Worm (Caenorhabditis elegans) whole organism, L1 larva: ENCODE measurements around the gene nhr-21.

Source experiments
- C34B4.2 ChIP-seq: sonication (generic microtip); optimal IDR thresholded peaks from 2 replicates; lab custom pipeline; 2017; ENCODE audit warnings: mild to moderate bottlenecking, missing genetic modification characterization, missing compliant biosample characterization
- F16B12.6 ChIP-seq: fragments of 150-350 bp; optimal IDR thresholded peaks from 2 replicates; lab custom pipeline; 2014; ENCODE audit warnings: missing biosample characterization, missing genetic modification characterization
- Y116A8C.19 ChIP-seq: sonication (generic microtip); optimal IDR thresholded peaks from 2 replicates; lab custom pipeline; 2016; ENCODE audit warnings: missing compliant biosample characterization, missing genetic modification characterization, borderline replicate concordance
- alr-1 ChIP-seq: fragments of 200-800 bp; sonication (Bioruptor generic); optimal IDR thresholded peaks from 2 replicates; lab custom pipeline; 2018; ENCODE audit warnings: borderline replicate concordance, mild to moderate bottlenecking, missing genetic modification characterization, missing compliant biosample characterization
- ama-1 ChIP-seq: fragments of 150-350 bp; optimal IDR thresholded peaks from 2 replicates; lab custom pipeline; 2014
- blmp-1 ChIP-seq: fragments of 150-350 bp; optimal IDR thresholded peaks from 2 replicates; lab custom pipeline; 2014; ENCODE audit warnings: missing biosample characterization, missing genetic modification characterization
- ceh-63 ChIP-seq: fragments of 200-800 bp; sonication (Bioruptor generic); optimal IDR thresholded peaks from 2 replicates; lab custom pipeline; 2018; ENCODE audit warnings: mild to moderate bottlenecking, missing genetic modification characterization, missing compliant biosample characterization
- ceh-82 ChIP-seq, 3 experiments: fragments of 150-350 bp in 1 of 3; sonication (generic microtip) in 2 of 3; optimal IDR thresholded peaks; 2 replicates each; lab custom pipeline; 2014 to 2017; ENCODE audit warnings: missing biosample characterization in 3 of 3, missing genetic modification characterization in 3 of 3
- ceh-90 ChIP-seq: sonication (generic microtip); optimal IDR thresholded peaks from 2 replicates; lab custom pipeline; 2016; ENCODE audit warnings: missing genetic modification characterization, missing compliant biosample characterization
- dpl-1 ChIP-seq, 3 experiments: fragments of 150-350 bp in 2 of 3; sonication (generic microtip) in 1 of 3; optimal IDR thresholded peaks; 2 replicates each; lab custom pipeline; 2014 to 2017; ENCODE audit warnings: missing biosample characterization in 3 of 3, missing genetic modification characterization in 3 of 3, missing genetic modification reagents in 3 of 3
- dsc-1 ChIP-seq: sonication (generic microtip); optimal IDR thresholded peaks from 2 replicates; lab custom pipeline; 2016; ENCODE audit warnings: mild to moderate bottlenecking, missing genetic modification characterization, missing compliant biosample characterization
- efl-1 ChIP-seq, 4 experiments: fragments of 150-350 bp; optimal IDR thresholded peaks in 3 of 4; peaks in 1 of 4; 1 replicate in 1 of 4; 2 replicates in 3 of 4; lab custom pipeline; 2014; ENCODE audit warnings: missing biosample characterization in 2 of 4, missing genetic modification characterization in 2 of 4, missing genetic modification reagents in 2 of 4
- efl-3 ChIP-seq: fragments of 200-800 bp; sonication (Bioruptor generic); optimal IDR thresholded peaks from 2 replicates; lab custom pipeline; 2018; ENCODE audit warnings: mild to moderate bottlenecking, missing genetic modification characterization, missing compliant biosample characterization
- egl-13 ChIP-seq: sonication (generic microtip); optimal IDR thresholded peaks from 2 replicates; lab custom pipeline; 2016; ENCODE audit warnings: missing genotype, missing genetic modification reagents, missing genetic modification characterization, missing compliant biosample characterization
- elt-2 ChIP-seq: sonication (generic microtip); optimal IDR thresholded peaks from 2 replicates; lab custom pipeline; 2016; ENCODE audit warnings: missing genetic modification characterization, mild to moderate bottlenecking, inconsistent platforms, missing compliant biosample characterization, missing genetic modification reagents
- elt-3 ChIP-seq, 6 experiments: fragments of 150-350 bp in 1 of 6; sonication (generic microtip); optimal IDR thresholded peaks; 2 replicates each; lab custom pipeline; 2017 to 2018; ENCODE audit warnings: missing biosample characterization in 6 of 6, missing genetic modification characterization in 6 of 6, inconsistent platforms in 1 of 6
- ets-5 ChIP-seq: fragments of 200-800 bp; sonication (Bioruptor generic); IDR thresholded peaks from 2 replicates; pipeline ENCODE4 v1.3.6; 2022; ENCODE audit warnings: missing genetic modification characterization, missing compliant biosample characterization
- fkh-4 ChIP-seq: sonication (generic microtip); optimal IDR thresholded peaks from 2 replicates; lab custom pipeline; 2016; ENCODE audit warnings: missing compliant biosample characterization, missing genetic modification characterization, borderline replicate concordance
- grh-1 ChIP-seq: fragments of 200-800 bp; sonication (Bioruptor generic); IDR thresholded peaks from 2 replicates; pipeline ENCODE4 v1.3.6; 2022; ENCODE audit warnings: missing genetic modification reagents, missing genetic modification characterization, missing compliant biosample characterization
- hlh-17 ChIP-seq: fragments of 200-800 bp; sonication (Bioruptor generic); optimal IDR thresholded peaks from 2 replicates; lab custom pipeline; 2018; ENCODE audit warnings: missing genetic modification characterization, mild to moderate bottlenecking, missing compliant biosample characterization, moderate library complexity, borderline replicate concordance
- hlh-4 ChIP-seq: sonication (generic microtip); optimal IDR thresholded peaks from 2 replicates; lab custom pipeline; 2016; ENCODE audit warnings: mild to moderate bottlenecking, missing genetic modification characterization, missing compliant biosample characterization
- irx-1 ChIP-seq: sonication (generic microtip); optimal IDR thresholded peaks from 2 replicates; lab custom pipeline; 2016; ENCODE audit warnings: missing genetic modification characterization, missing compliant biosample characterization
- jun-1 ChIP-seq: fragments of 150-350 bp; optimal IDR thresholded peaks from 2 replicates; lab custom pipeline; 2014; ENCODE audit warnings: missing biosample characterization, missing genetic modification reagents, missing genetic modification characterization
- lin-13 ChIP-seq: fragments of 150-350 bp; optimal IDR thresholded peaks from 2 replicates; lab custom pipeline; 2014; ENCODE audit warnings: missing biosample characterization, missing genetic modification reagents, missing genetic modification characterization
- lin-14 ChIP-seq: fragments of 200-800 bp; sonication (Bioruptor generic); optimal IDR thresholded peaks from 2 replicates; lab custom pipeline; 2018; ENCODE audit warnings: mild to moderate bottlenecking, missing genetic modification characterization, moderate library complexity, missing compliant biosample characterization
- lin-35 ChIP-seq, 2 experiments: fragments of 150-350 bp; optimal IDR thresholded peaks; 2 replicates each; lab custom pipeline; 2014; ENCODE audit warnings: missing biosample characterization in 2 of 2, missing genetic modification characterization in 2 of 2, missing genetic modification reagents in 2 of 2
- lin-39 ChIP-seq: fragments of 150-350 bp; optimal IDR thresholded peaks from 2 replicates; lab custom pipeline; 2014; ENCODE audit warnings: missing biosample characterization, missing genetic modification reagents, missing genetic modification characterization
- lir-3 ChIP-seq: sonication (generic microtip); optimal IDR thresholded peaks from 2 replicates; lab custom pipeline; 2016; ENCODE audit warnings: mild to moderate bottlenecking, missing genetic modification characterization, moderate library complexity, missing compliant biosample characterization; ENCODE audit not compliant: poor library complexity
- lsy-2 ChIP-seq, 2 experiments: fragments of 150-350 bp; optimal IDR thresholded peaks; 2 replicates each; lab custom pipeline; 2014; ENCODE audit warnings: missing biosample characterization in 2 of 2, missing genetic modification characterization in 2 of 2
- mab-9 ChIP-seq: fragments of 200-800 bp; sonication (Bioruptor generic); IDR thresholded peaks from 2 replicates; pipeline ENCODE4 v1.3.6; 2022; ENCODE audit warnings: missing genetic modification reagents, missing genetic modification characterization, missing compliant biosample characterization
- mdl-1 ChIP-seq, 2 experiments: fragments of 150-350 bp; optimal IDR thresholded peaks; 2 replicates each; lab custom pipeline; 2014 to 2017; ENCODE audit warnings: missing biosample characterization in 2 of 2, missing genetic modification characterization in 2 of 2, inconsistent platforms in 1 of 2
- mep-1 ChIP-seq: fragments of 150-350 bp; optimal IDR thresholded peaks from 2 replicates; lab custom pipeline; 2014; ENCODE audit warnings: missing biosample characterization, missing genetic modification characterization
- nhr-11 ChIP-seq: fragments of 150-350 bp; optimal IDR thresholded peaks from 2 replicates; lab custom pipeline; 2014; ENCODE audit warnings: missing biosample characterization, missing genetic modification characterization
- nhr-19 ChIP-seq: fragments of 200-800 bp; sonication (Bioruptor generic); conservative IDR thresholded peaks from 2 replicates; pipeline ENCODE4 v1.3.6; 2022; ENCODE audit warnings: missing genetic modification characterization, missing compliant biosample characterization
- nhr-237 ChIP-seq: fragments of 150-350 bp; optimal IDR thresholded peaks from 2 replicates; lab custom pipeline; 2014; ENCODE audit warnings: missing biosample characterization, missing genetic modification characterization
- nhr-47 ChIP-seq: sonication (generic microtip); optimal IDR thresholded peaks from 2 replicates; lab custom pipeline; 2016; ENCODE audit warnings: mild to moderate bottlenecking, missing genetic modification characterization, moderate library complexity, missing compliant biosample characterization
- nhr-71 ChIP-seq: sonication (generic microtip); optimal IDR thresholded peaks from 2 replicates; lab custom pipeline; 2016; ENCODE audit warnings: mild to moderate bottlenecking, missing genetic modification characterization, moderate library complexity, missing compliant biosample characterization
- nhr-77 ChIP-seq: fragments of 150-350 bp; optimal IDR thresholded peaks from 2 replicates; lab custom pipeline; 2014; ENCODE audit warnings: missing biosample characterization, missing genetic modification characterization
- nhr-84 ChIP-seq: sonication (generic microtip); optimal IDR thresholded peaks from 2 replicates; lab custom pipeline; 2017; ENCODE audit warnings: missing biosample characterization, missing genetic modification characterization
- nhr-90 ChIP-seq: sonication (generic microtip); optimal IDR thresholded peaks from 2 replicates; lab custom pipeline; 2016; ENCODE audit warnings: mild to moderate bottlenecking, missing genetic modification characterization, missing compliant biosample characterization; ENCODE audit not compliant: poor library complexity
- pag-3 ChIP-seq: sonication (generic microtip); optimal IDR thresholded peaks from 2 replicates; lab custom pipeline; 2017; ENCODE audit warnings: missing genetic modification characterization, mild to moderate bottlenecking, missing compliant biosample characterization, antibody characterized with exemption, borderline replicate concordance; ENCODE audit not compliant: insufficient read depth
- rnt-1 ChIP-seq: sonication (generic microtip); optimal IDR thresholded peaks from 2 replicates; lab custom pipeline; 2016; ENCODE audit warnings: mild to moderate bottlenecking, missing genetic modification characterization, moderate library complexity, missing compliant biosample characterization
- skn-1 ChIP-seq: fragments of 150-350 bp; optimal IDR thresholded peaks from 2 replicates; lab custom pipeline; 2014; ENCODE audit warnings: missing biosample characterization, missing genetic modification characterization
- snu-23 ChIP-seq: sonication (generic microtip); optimal IDR thresholded peaks from 2 replicates; lab custom pipeline; 2016; ENCODE audit warnings: missing genetic modification characterization, missing compliant biosample characterization
- swsn-7 ChIP-seq: sonication (generic microtip); optimal IDR thresholded peaks from 2 replicates; lab custom pipeline; 2016; ENCODE audit warnings: missing genetic modification characterization, missing compliant biosample characterization
- unc-130 ChIP-seq: fragments of 150-350 bp; optimal IDR thresholded peaks from 2 replicates; lab custom pipeline; 2017; ENCODE audit warnings: missing biosample characterization, missing genetic modification characterization, inconsistent platforms
- unc-30 ChIP-seq: sonication (generic microtip); optimal IDR thresholded peaks from 2 replicates; lab custom pipeline; 2017; ENCODE audit warnings: missing biosample characterization, missing genetic modification characterization
- unc-86 ChIP-seq: sonication (generic microtip); optimal IDR thresholded peaks from 2 replicates; lab custom pipeline; 2016; ENCODE audit warnings: missing genetic modification characterization, missing compliant biosample characterization
- xbp-1 ChIP-seq: sonication (generic microtip); optimal IDR thresholded peaks from 2 replicates; lab custom pipeline; 2016; ENCODE audit warnings: missing genetic modification characterization, missing compliant biosample characterization
- zag-1 ChIP-seq: fragments of 150-350 bp; optimal IDR thresholded peaks from 2 replicates; lab custom pipeline; 2014; ENCODE audit warnings: missing biosample characterization, missing genetic modification characterization
- zip-4 ChIP-seq: fragments of 200-800 bp; sonication (Bioruptor generic); optimal IDR thresholded peaks from 2 replicates; lab custom pipeline; 2018; ENCODE audit warnings: mild to moderate bottlenecking, missing genetic modification characterization, moderate library complexity, missing compliant biosample characterization
- ztf-4 ChIP-seq: fragments of 150-350 bp; optimal IDR thresholded peaks from 2 replicates; lab custom pipeline; 2014; ENCODE audit warnings: missing biosample characterization, missing genetic modification characterization

The nhr-21 gene

ce11 chrII:7363990-7364455, 25.0 kb downstream of the nhr-21 start, which contains the start of gene msra-1:
Gene msra-1 (minus strand): TSS chrII:7364040.
- TF ChIP-seq hlh-17 (GFP tag; lab: Kevin White, UChicago), result no peak
- no peak for TF ChIP-seq nhr-90 (tag; lab: Kevin White, UChicago)
- TF ChIP-seq grh-1 (GFP tag; lab: Robert Waterston, UW), result no peak
- TF ChIP-seq lin-39 (tag; lab: Kevin White, UChicago), result no peak
- peak; percentile 9 for TF ChIP-seq pag-3 (tag; lab: Kevin White, UChicago)
- TF ChIP-seq lin-35 (GFP tag; optimal IDR thresholded peaks at IDR 0.05; lab: Kevin White, UChicago), result peak in 1 of 2 experiments; percentile 24
- TF ChIP-seq lir-3 (tag; lab: Kevin White, UChicago), result peak; percentile 32
- no peak for TF ChIP-seq ceh-90
- TF ChIP-seq mdl-1 (tag; optimal IDR thresholded peaks at IDR 0.05; lab: Kevin White, UChicago), result no peak
- peak; percentile 47 for TF ChIP-seq nhr-71 (tag; lab: Kevin White, UChicago)
- no peak for TF ChIP-seq swsn-7 (tag; lab: Kevin White, UChicago)
- TF ChIP-seq hlh-4 (tag; lab: Kevin White, UChicago), result no peak
- TF ChIP-seq blmp-1 (tag; lab: Kevin White, UChicago), result peak; percentile 61
- no peak for TF ChIP-seq jun-1 (tag; lab: Kevin White, UChicago)
- TF ChIP-seq ama-1 (lab: Kevin White, UChicago), result no peak
- TF ChIP-seq mab-9, result no peak
- TF ChIP-seq unc-30, result no peak
- TF ChIP-seq lsy-2 (tag; optimal IDR thresholded peaks at IDR 0.05; lab: Kevin White, UChicago), result peak; percentile 14 to 57
- no peak for TF ChIP-seq irx-1 (tag; lab: Kevin White, UChicago)
- peak in 2 of 3 experiments; percentile 3 to 10 for TF ChIP-seq dpl-1 (GFP tag; optimal IDR thresholded peaks at IDR 0.05; lab: Kevin White, UChicago)
- TF ChIP-seq nhr-84, result no peak
- no peak for TF ChIP-seq nhr-237 (tag; lab: Kevin White, UChicago)
- no peak for TF ChIP-seq nhr-11 (tag; lab: Kevin White, UChicago)
- TF ChIP-seq lin-14 (GFP tag; lab: Kevin White, UChicago), result peak; percentile 49
- peak; percentile 21 for TF ChIP-seq xbp-1 (tag; lab: Kevin White, UChicago)
- no peak for TF ChIP-seq efl-3 (GFP tag; lab: Kevin White, UChicago)
- TF ChIP-seq skn-1 (tag; lab: Kevin White, UChicago), result peak; percentile 98
- peak; percentile 48 for TF ChIP-seq snu-23
- TF ChIP-seq ceh-63 (GFP tag; lab: Kevin White, UChicago), result no peak
- TF ChIP-seq elt-3 (tag; optimal IDR thresholded peaks at IDR 0.05; lab: Kevin White, UChicago), result no peak
- no peak for TF ChIP-seq zag-1 (tag; lab: Kevin White, UChicago)
- TF ChIP-seq lin-13 (GFP tag; lab: Kevin White, UChicago), result no peak
- peak; percentile 40 for TF ChIP-seq rnt-1 (tag; lab: Kevin White, UChicago)
- no peak for TF ChIP-seq nhr-47 (tag; lab: Kevin White, UChicago)
- TF ChIP-seq efl-1 (optimal IDR thresholded peaks at IDR 0.05; lab: Kevin White, UChicago), result peak; percentile 11 to 38
- peak in 1 of 2 experiments; percentile 78 for TF ChIP-seq efl-1 (GFP tag; optimal IDR thresholded peaks at IDR 0.05 in 1 of 2; lab: Kevin White, UChicago)
- TF ChIP-seq nhr-77 (tag; lab: Kevin White, UChicago), result no peak
- TF ChIP-seq C34B4.2, result no peak
- no peak for TF ChIP-seq ceh-82 (tag; optimal IDR thresholded peaks at IDR 0.05; lab: Kevin White, UChicago)
- no peak for TF ChIP-seq fkh-4 (tag; lab: Kevin White, UChicago)
- TF ChIP-seq nhr-19 (GFP tag; lab: Robert Waterston, UW), result no peak
- no peak for TF ChIP-seq ets-5
- TF ChIP-seq Y116A8C.19, result no peak
- TF ChIP-seq mep-1 (tag; lab: Kevin White, UChicago), result peak; percentile 50
- no peak for TF ChIP-seq unc-86
- TF ChIP-seq ztf-4, result no peak
- peak; percentile 38 for TF ChIP-seq elt-2 (tag; lab: Kevin White, UChicago)
- no peak for TF ChIP-seq alr-1 (tag; lab: Kevin White, UChicago)
- TF ChIP-seq dsc-1 (tag; lab: Kevin White, UChicago), result no peak
- no peak for TF ChIP-seq F16B12.6 (tag; lab: Kevin White, UChicago)
- no peak for TF ChIP-seq egl-13
- no peak for TF ChIP-seq unc-130
- TF ChIP-seq zip-4 (GFP tag; lab: Kevin White, UChicago), result no peak
